Worm (Caenorhabditis elegans) whole organism, late embryonic: Measurements from ENCODE around the gene F26A1.19.

ENCODE experiments used
- C38D4.7 ChIP-seq: fragments of 200-800 bp; sonication (Bioruptor generic); optimal IDR thresholded peaks from 2 replicates; lab custom pipeline; 2018; ENCODE audit warnings: mild to moderate bottlenecking, missing genetic modification characterization, moderate library complexity, missing compliant biosample characterization
- ceh-34 ChIP-seq: sonication (generic microtip); optimal IDR thresholded peaks from 2 replicates; lab custom pipeline; 2016; ENCODE audit warnings: mild to moderate bottlenecking, missing genetic modification characterization, missing compliant biosample characterization
- ets-4 ChIP-seq: sonication (generic microtip); optimal IDR thresholded peaks from 2 replicates; lab custom pipeline; 2016; ENCODE audit warnings: missing genetic modification characterization, missing compliant biosample characterization
- hlh-6 ChIP-seq: sonication (generic microtip); optimal IDR thresholded peaks from 2 replicates; lab custom pipeline; 2016; ENCODE audit warnings: missing genotype, missing genetic modification characterization, missing compliant biosample characterization
- lin-11 ChIP-seq: fragments of 200-800 bp; sonication (Bioruptor generic); optimal IDR thresholded peaks from 2 replicates; lab custom pipeline; 2018; ENCODE audit warnings: mild to moderate bottlenecking, missing genetic modification characterization, missing compliant biosample characterization
- mec-3 ChIP-seq: sonication (generic microtip); optimal IDR thresholded peaks from 2 replicates; lab custom pipeline; 2016; ENCODE audit warnings: borderline replicate concordance, missing genetic modification characterization, missing compliant biosample characterization
- nhr-11 ChIP-seq: fragments of 150-350 bp; optimal IDR thresholded peaks from 2 replicates; lab custom pipeline; 2014; ENCODE audit warnings: missing biosample characterization, missing genetic modification characterization
- npax-4 ChIP-seq: sonication (generic microtip); optimal IDR thresholded peaks from 2 replicates; lab custom pipeline; 2016; ENCODE audit warnings: missing genetic modification characterization, missing compliant biosample characterization
- sox-4 ChIP-seq: sonication (generic microtip); optimal IDR thresholded peaks from 2 replicates; lab custom pipeline; 2017; ENCODE audit warnings: mild to moderate bottlenecking, missing genetic modification characterization, inconsistent platforms, missing compliant biosample characterization
- tbx-7 ChIP-seq: sonication (generic microtip); optimal IDR thresholded peaks from 2 replicates; lab custom pipeline; 2016; ENCODE audit warnings: missing genotype, missing genetic modification characterization, missing compliant biosample characterization
- unc-42 ChIP-seq: sonication (generic microtip); optimal IDR thresholded peaks from 2 replicates; lab custom pipeline; 2016; ENCODE audit warnings: missing genotype, missing genetic modification characterization, missing compliant biosample characterization

ce11 chrIII:4817240-4817639 is 20.3 kb upstream of the F26A1.19 start, which contains the start of gene F26A1.4:
- TF ChIP-seq ets-4 (tag; lab: Kevin White, UChicago) = no peak
- no peak for TF ChIP-seq nhr-11 (tag; lab: Kevin White, UChicago)
- no peak for TF ChIP-seq hlh-6 (tag; lab: Kevin White, UChicago)
- TF ChIP-seq lin-11 (tag; lab: Kevin White, UChicago) = no peak
- no peak for TF ChIP-seq mec-3 (tag; lab: Kevin White, UChicago)
- TF ChIP-seq ceh-34 (tag; lab: Kevin White, UChicago) = no peak
- TF ChIP-seq sox-4 = no peak
- no peak for TF ChIP-seq unc-42 (tag; lab: Kevin White, UChicago)
- no peak for TF ChIP-seq npax-4 (tag; lab: Kevin White, UChicago)
- no peak for TF ChIP-seq C38D4.7
- TF ChIP-seq tbx-7 (tag; lab: Kevin White, UChicago) = no peak
